Worm (Caenorhabditis elegans) whole organism, early embryonic: ENCODE measurements around the gene D1053.4.

ENCODE experiments used
- B0310.2 ChIP-seq: sonication (generic microtip); optimal IDR thresholded peaks from 2 replicates; lab custom pipeline; 2016; ENCODE audit warnings: mild to moderate bottlenecking, missing genetic modification characterization, missing compliant biosample characterization
- F13C5.2 ChIP-seq: sonication (generic microtip); optimal IDR thresholded peaks from 2 replicates; lab custom pipeline; 2017; ENCODE audit warnings: mild to moderate bottlenecking, missing genetic modification characterization, inconsistent platforms, missing compliant biosample characterization
- ama-1 ChIP-seq: fragments of 150-350 bp; optimal IDR thresholded peaks from 2 replicates; lab custom pipeline; 2014
- ceh-36 ChIP-seq: sonication (generic microtip); optimal IDR thresholded peaks from 2 replicates; lab custom pipeline; 2016; ENCODE audit warnings: missing genetic modification characterization, inconsistent platforms, missing compliant biosample characterization
- ets-7 ChIP-seq: sonication (generic microtip); optimal IDR thresholded peaks from 2 replicates; lab custom pipeline; 2016; ENCODE audit warnings: missing genotype, missing genetic modification characterization, missing compliant biosample characterization
- flt-1 ChIP-seq: fragments of 200-800 bp; sonication (Bioruptor generic); IDR thresholded peaks from 2 replicates; pipeline ENCODE4 v1.3.6; 2022; ENCODE audit warnings: missing genetic modification characterization, missing compliant biosample characterization
- hmbx-1 ChIP-seq: sonication (generic microtip); optimal IDR thresholded peaks from 2 replicates; lab custom pipeline; 2016; ENCODE audit warnings: mild to moderate bottlenecking, missing genetic modification characterization, missing compliant biosample characterization
- hnd-1 ChIP-seq: sonication (generic microtip); optimal IDR thresholded peaks from 2 replicates; lab custom pipeline; 2016; ENCODE audit warnings: missing genetic modification characterization, missing compliant biosample characterization
- pes-1 ChIP-seq: fragments of 200-800 bp; sonication (Bioruptor generic); IDR thresholded peaks from 2 replicates; pipeline ENCODE4 v1.3.6; 2022; ENCODE audit warnings: missing genetic modification reagents, missing genetic modification characterization, missing compliant biosample characterization
- scrt-1 ChIP-seq: fragments of 200-800 bp; sonication (Bioruptor generic); IDR thresholded peaks from 2 replicates; pipeline ENCODE4 v1.3.6; 2022; ENCODE audit warnings: missing genetic modification characterization, missing compliant biosample characterization
- sea-1 ChIP-seq: fragments of 200-800 bp; sonication (Bioruptor generic); conservative IDR thresholded peaks from 2 replicates; pipeline ENCODE4 v1.3.6; 2022; ENCODE audit warnings: missing genetic modification characterization, missing compliant biosample characterization
- tbx-11 ChIP-seq: fragments of 200-800 bp; sonication (Bioruptor generic); IDR thresholded peaks from 2 replicates; pipeline ENCODE4 v1.3.6; 2022; ENCODE audit warnings: missing genetic modification characterization, missing compliant biosample characterization
- tbx-37 ChIP-seq: fragments of 200-800 bp; sonication (Bioruptor generic); conservative IDR thresholded peaks from 2 replicates; pipeline ENCODE4 v1.3.6; 2022; ENCODE audit warnings: missing genetic modification reagents, missing genetic modification characterization, missing compliant biosample characterization
- tra-4 ChIP-seq: sonication (generic microtip); optimal IDR thresholded peaks from 2 replicates; lab custom pipeline; 2017; ENCODE audit warnings: missing genetic modification characterization, missing compliant biosample characterization

DNA sequence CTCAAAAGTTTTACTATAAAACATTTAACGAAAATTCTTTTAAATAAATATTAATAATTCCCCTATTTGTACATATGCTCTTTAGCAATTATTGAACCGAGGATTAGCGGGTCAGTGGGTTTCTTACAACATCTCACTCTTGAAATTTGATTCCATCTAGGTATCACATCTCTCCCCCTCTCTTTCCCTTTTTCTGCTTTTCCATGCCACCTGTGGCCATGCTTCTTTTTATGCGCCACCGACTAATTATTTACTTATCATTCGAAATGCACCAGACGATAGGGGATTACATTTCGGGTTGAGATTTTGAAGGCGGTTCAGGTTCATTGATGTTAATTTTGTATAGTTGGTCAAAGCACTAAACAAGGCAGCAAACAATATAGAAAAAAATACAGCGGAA lies 42.3 kb upstream of the D1053.4 start:
- TF ChIP-seq ama-1 (no peak), tbx-11 (no peak), hnd-1 (no peak), tbx-37 (no peak), flt-1 (GFP tag; lab: Robert Waterston, UW) (no peak), ceh-36 (tag; lab: Kevin White, UChicago) (no peak), scrt-1 (GFP tag; lab: Robert Waterston, UW) (no peak), B0310.2 (tag; lab: Kevin White, UChicago) (no peak), sea-1 (GFP tag; lab: Robert Waterston, UW) (no peak), pes-1 (GFP tag; lab: Robert Waterston, UW) (no peak), hmbx-1 (tag; lab: Kevin White, UChicago) (no peak), F13C5.2 (no peak), ets-7 (tag; lab: Kevin White, UChicago) (no peak), tra-4 (tag; lab: Kevin White, UChicago) (no peak)
